Fruit fly (Drosophila melanogaster) S2 (cell line): ENCODE results near the gene AANATL2.

Experiments used
- CG8478 ChIP-seq: fragments of >200 bp; optimal IDR thresholded peaks from 2 replicates; lab custom pipeline; 2018
- CTCF ChIP-seq, 2 experiments: fragments of >200 bp; optimal IDR thresholded peaks; 2 replicates each; lab custom pipeline; 2018

- no peak for TF ChIP-seq CG8478 (lab: Kevin White, UChicago)
- TF ChIP-seq CTCF (optimal IDR thresholded peaks at IDR 0.05; lab: Kevin White, UChicago), result no peak
Observed at dm6 chr2L:6252258-6253004, 3.2 kb upstream of the AANATL2 start.
